Fruit fly (Drosophila melanogaster) whole organism, embryonic: Measurements from ENCODE around the gene CG34357.

Source experiments
- CkIIα-i1 ChIP-seq: fragments of 200-800 bp; sonication (Bioruptor generic); IDR thresholded peaks from 2 replicates; pipeline ENCODE4 v1.3.6; 2022; ENCODE audit warnings: missing biosample characterization, missing genetic modification characterization
- so ChIP-seq: fragments of 200-800 bp; sonication (Bioruptor generic); IDR thresholded peaks from 3 replicates; pipeline ENCODE4 v1.3.6; 2022; ENCODE audit warnings: missing biosample characterization, missing genetic modification characterization
- trh ChIP-seq: fragments of 200-800 bp; sonication (Bioruptor generic); optimal IDR thresholded peaks from 2 replicates; lab custom pipeline; 2016; ENCODE audit warnings: missing biosample characterization, missing genetic modification characterization

DNA sequence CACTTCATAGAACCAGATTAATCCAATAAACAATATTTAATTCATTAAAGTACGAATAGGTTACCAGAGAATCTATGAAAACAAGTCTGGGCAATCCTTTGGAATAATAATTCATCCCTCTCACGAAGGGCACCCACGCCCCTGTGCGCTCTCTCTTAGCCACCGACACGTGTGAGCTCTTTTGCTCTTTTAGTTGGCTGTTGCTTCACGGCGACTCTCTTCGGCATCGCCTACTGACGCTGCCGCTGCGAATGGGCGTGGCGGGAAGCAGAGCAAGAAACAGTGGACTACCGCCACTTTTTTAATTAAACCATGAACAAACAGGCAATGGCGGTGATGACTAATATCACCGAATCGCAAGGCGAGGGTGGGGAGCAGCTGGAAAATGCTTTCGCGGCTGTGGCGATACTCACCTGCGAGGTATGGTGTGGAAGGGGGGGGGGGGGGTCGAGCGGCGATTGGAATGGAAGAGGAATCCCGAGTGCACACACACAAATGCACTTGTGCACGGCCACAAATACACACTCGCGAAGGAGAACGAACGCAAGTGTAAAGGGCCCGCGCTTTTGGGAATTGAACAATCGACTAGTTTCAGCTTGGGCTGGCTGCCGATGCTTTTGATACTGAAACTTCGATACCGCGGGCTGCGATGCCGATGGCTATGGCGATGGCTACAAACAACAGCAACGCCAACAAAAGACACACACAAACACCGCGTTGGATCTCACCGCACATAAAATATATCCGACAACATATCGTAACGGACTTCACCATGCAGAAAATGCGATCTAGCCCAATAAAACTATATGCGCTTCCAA lies 79.4 kb downstream of the CG34357 start:
- TF ChIP-seq so: peak; percentile 91
- peak; percentile 37 for TF ChIP-seq trh (GFP tag; lab: Kevin White, UChicago)
- TF ChIP-seq CkIIα-i1 (GFP tag; lab: Robert Waterston, UW): 0 out of 2 replicates have a peak, but pooled peaks have one; percentile 15
